Fruit fly (Drosophila melanogaster): ENCODE data around the gene CG6073.

The CG6073 gene

DNA sequence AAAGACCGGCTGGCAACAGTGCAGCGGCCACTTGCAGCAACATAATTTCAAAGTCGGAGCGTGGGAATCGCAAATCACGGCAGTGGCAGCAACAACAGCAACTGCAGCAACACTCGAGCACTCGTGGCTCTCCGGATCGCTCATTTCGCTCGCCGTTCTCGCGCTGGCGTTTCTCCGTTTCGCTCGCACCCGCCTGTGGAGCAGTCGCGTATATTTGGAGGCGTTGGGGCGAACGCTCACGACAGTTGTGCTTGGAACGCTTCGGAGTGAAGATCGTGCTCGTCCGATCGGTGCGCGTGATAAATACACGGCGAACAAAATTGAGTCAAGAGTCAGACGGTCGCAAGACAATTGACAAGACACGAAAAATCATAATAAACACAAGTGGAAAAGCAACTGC, 41.4 kb upstream of the CG6073 start, which contains the start of gene CG12290 (continued):
- TF ChIP-seq Met (GFP tag; optimal IDR thresholded peaks at IDR 0.05) (peak; percentile 21), CG6163 (GFP tag; IDR thresholded peaks at IDR 0.05) (peak; percentile 72), dac (GFP tag; optimal IDR thresholded peaks at IDR 0.05) (no peak), fkh (GFP tag; optimal IDR thresholded peaks at IDR 0.05) (peak; percentile 15), Blimp-1 (GFP tag; optimal IDR thresholded peaks at IDR 0.05) (no peak), fd59A (GFP tag; optimal IDR thresholded peaks at IDR 0.05) (no peak), CG3032 (tag; optimal IDR thresholded peaks at IDR 0.05) (no peak), Lpt (GFP tag; optimal IDR thresholded peaks at IDR 0.05) (peak; percentile 36), CG7368 (GFP tag; optimal IDR thresholded peaks at IDR 0.05) (peak; percentile 4), Gug (GFP tag; IDR thresholded peaks at IDR 0.05) (no peak), CG31627 (GFP tag; optimal IDR thresholded peaks at IDR 0.05) (peak; percentile 12), eg (GFP tag; IDR thresholded peaks at IDR 0.05) (peak; percentile 78; the same call in 2 of the 3 replicates), salr (GFP tag; optimal IDR thresholded peaks at IDR 0.05) (peak in 1 of 2 experiments; percentile 15), ss (GFP tag; optimal IDR thresholded peaks at IDR 0.05) (peak in 1 of 2 experiments; percentile 34), CG9139 (GFP tag; optimal IDR thresholded peaks at IDR 0.05) (peak; percentile 15), CG11762 (GFP tag; optimal IDR thresholded peaks at IDR 0.05; ENCODE audit: insufficient read depth) (no peak), CG10669 (GFP tag; optimal IDR thresholded peaks at IDR 0.05) (no peak), CG11902 (GFP tag; optimal IDR thresholded peaks at IDR 0.05) (no peak), Eip78C (GFP tag) (peak; percentile 76), svp (GFP tag) (peak; percentile 82), lz (GFP tag; optimal IDR thresholded peaks at IDR 0.05) (peak; percentile 17)

DNA sequence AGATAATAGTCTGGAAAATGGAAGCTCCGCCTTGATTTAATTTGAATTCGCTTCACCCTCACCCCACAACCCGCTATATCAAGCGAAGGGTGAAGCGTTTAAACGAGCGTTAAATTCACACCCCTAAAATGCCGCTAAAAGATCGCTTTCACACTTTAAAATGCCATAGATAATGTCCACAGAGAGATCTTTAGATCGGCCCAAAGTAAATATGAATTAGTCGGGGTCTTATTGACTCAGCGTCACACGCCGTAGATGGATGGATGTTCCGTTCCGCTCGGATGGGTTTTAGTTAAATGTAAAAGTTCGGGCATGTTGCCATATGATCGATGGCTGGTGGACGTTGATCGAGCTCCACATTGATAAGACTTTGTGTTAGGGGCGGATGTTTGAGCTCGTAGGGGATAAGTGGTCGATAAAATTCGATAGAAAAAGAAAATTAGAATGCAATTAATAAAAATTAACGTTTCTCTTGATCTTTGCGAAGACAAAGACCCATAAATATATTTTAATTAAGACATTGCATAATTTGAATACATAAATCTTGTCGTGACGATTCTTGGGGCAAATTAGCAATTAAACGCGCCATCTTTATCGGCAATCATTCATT, 39.5 kb upstream of the CG6073 start:
- no peak for TF ChIP-seq cyc (GFP tag; optimal IDR thresholded peaks at IDR 0.05)
- peak; percentile 38 for TF ChIP-seq svp (GFP tag)
- peak; percentile 95 for TF ChIP-seq fkh (GFP tag; optimal IDR thresholded peaks at IDR 0.05)

DNA sequence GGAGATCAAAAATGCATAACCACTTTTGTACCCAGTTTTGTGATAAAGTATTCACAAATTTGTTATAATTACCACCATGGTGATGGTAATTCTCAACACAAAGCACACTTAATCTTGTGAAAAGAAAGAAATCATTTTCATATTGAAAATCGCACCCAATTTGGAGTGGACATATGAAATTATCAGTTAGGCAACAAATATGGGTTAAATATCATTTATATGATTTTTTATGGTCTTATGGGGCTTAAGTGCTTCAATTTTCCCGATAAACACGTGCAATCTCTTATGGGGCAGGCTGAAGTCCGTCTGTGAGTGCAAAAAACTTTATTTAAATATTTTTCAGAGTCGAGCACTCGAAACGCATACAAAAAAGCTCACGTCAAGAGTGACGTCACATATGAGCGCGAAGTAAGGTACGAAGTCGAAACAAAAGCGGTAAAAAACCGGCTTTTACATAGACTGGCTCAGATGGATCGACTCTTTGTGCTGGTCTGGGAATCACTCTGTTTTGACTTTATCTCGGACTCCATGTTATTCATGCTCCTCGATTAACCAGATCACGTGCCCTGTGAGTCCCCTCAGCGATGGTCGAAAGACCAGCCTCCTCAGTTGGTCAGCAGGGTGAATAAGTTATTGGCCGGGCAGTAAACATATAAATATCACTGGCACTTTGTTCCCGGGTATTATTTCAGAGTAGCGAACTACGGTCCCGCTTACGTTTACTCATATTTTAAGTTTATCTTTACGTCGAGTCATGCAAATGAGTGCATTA, 38.1 kb upstream of the CG6073 start:
- TF ChIP-seq CG9139 (GFP tag; optimal IDR thresholded peaks at IDR 0.05) (peak; percentile 14), ss (GFP tag; optimal IDR thresholded peaks at IDR 0.05) (peak; percentile 31 to 51), CG10669 (GFP tag; optimal IDR thresholded peaks at IDR 0.05) (peak; percentile 36), CG6854 (GFP tag; optimal IDR thresholded peaks at IDR 0.05) (peak; percentile 21), CG16779 (tag; optimal IDR thresholded peaks at IDR 0.05) (peak; percentile 5), CG1621 (tag; optimal IDR thresholded peaks at IDR 0.05) (peak; percentile 74), salr (GFP tag; optimal IDR thresholded peaks at IDR 0.05) (no peak), CG32006 (GFP tag; optimal IDR thresholded peaks at IDR 0.05) (no peak), Eip78C (GFP tag) (peak; percentile 68), CG6808 (GFP tag; optimal IDR thresholded peaks at IDR 0.05) (peak; percentile 22), Sox14 (GFP tag; optimal IDR thresholded peaks at IDR 0.05) (no peak), spab (GFP tag; optimal IDR thresholded peaks at IDR 0.05) (no peak), CG8119 (GFP tag; IDR thresholded peaks at IDR 0.05) (0 out of 3 replicates have a peak, but pooled peaks have one; percentile 28), svp (GFP tag) (peak; percentile 38), cyc (GFP tag; optimal IDR thresholded peaks at IDR 0.05) (no peak)

DNA sequence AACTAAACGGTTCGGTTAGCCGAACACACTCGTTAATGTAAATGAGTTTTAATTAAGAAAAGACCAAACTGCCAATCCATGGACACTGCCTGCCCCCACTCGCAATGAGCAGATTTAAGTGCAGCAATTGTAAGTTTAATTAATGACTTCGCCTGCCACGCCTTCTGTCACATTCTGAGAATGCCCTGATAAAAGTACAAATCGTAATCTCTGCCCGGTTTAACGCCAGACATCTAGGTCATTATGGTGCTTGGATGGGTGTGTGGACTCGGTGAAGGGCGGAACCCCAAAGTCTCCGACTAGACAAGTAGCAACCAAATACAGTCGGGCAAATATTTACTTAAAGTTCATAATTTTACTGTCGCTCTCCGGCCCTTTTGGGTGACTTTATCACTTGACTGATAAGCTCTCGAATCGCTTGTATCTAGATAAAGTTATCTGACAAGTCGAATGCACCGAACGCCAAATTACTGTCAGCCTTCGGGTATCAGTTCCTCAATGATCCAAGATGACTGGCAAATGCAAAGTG, 33.6 kb upstream of the CG6073 start:
- TF ChIP-seq svp (GFP tag) (peak; percentile 13), fkh (GFP tag; optimal IDR thresholded peaks at IDR 0.05) (peak; percentile 77), Blimp-1 (GFP tag; optimal IDR thresholded peaks at IDR 0.05) (no peak), CG11762 (GFP tag; optimal IDR thresholded peaks at IDR 0.05; ENCODE audit: insufficient read depth) (no peak)

Data from whole organism, prepupa.